Worm (Caenorhabditis elegans) whole organism, midembryonic: Measurements from ENCODE around the gene C13E3.1.

Experiments used
- T22C8.4 ChIP-seq: fragments of 200-800 bp; sonication (Bioruptor generic); IDR thresholded peaks from 2 replicates; pipeline ENCODE4 v1.3.6; 2022; ENCODE audit warnings: missing genetic modification characterization, missing compliant biosample characterization
- cog-1 ChIP-seq: sonication (generic microtip); optimal IDR thresholded peaks from 2 replicates; lab custom pipeline; 2016; ENCODE audit warnings: missing genetic modification characterization, missing compliant biosample characterization
- flt-1 ChIP-seq: fragments of 200-800 bp; sonication (Bioruptor generic); IDR thresholded peaks from 2 replicates; pipeline ENCODE4 v1.3.6; 2022; ENCODE audit warnings: missing genetic modification characterization, missing compliant biosample characterization
- klf-2 ChIP-seq: fragments of 200-800 bp; sonication (Bioruptor generic); conservative IDR thresholded peaks from 2 replicates; pipeline ENCODE4 v1.3.6; 2022; ENCODE audit warnings: missing genetic modification reagents, missing genetic modification characterization, missing compliant biosample characterization
- med-1 ChIP-seq: sonication (generic microtip); optimal IDR thresholded peaks from 2 replicates; lab custom pipeline; 2017; ENCODE audit warnings: missing genetic modification characterization, mild to moderate bottlenecking, missing compliant biosample characterization, antibody characterized with exemption, missing genetic modification reagents; ENCODE audit not compliant: insufficient read depth
- ref-1 ChIP-seq: fragments of 200-800 bp; sonication (Bioruptor generic); conservative IDR thresholded peaks from 2 replicates; pipeline ENCODE4 v1.3.6; 2022; ENCODE audit warnings: missing genetic modification reagents, missing genetic modification characterization, missing compliant biosample characterization
- tab-1 ChIP-seq: fragments of 200-800 bp; sonication (Bioruptor generic); IDR thresholded peaks from 2 replicates; pipeline ENCODE4 v1.3.6; 2022; ENCODE audit warnings: missing genetic modification characterization, missing compliant biosample characterization
- ztf-23 ChIP-seq: fragments of 200-800 bp; sonication (Bioruptor generic); IDR thresholded peaks from 2 replicates; pipeline ENCODE4 v1.3.6; 2022; ENCODE audit warnings: missing genetic modification reagents, missing genetic modification characterization, missing compliant biosample characterization

DNA sequence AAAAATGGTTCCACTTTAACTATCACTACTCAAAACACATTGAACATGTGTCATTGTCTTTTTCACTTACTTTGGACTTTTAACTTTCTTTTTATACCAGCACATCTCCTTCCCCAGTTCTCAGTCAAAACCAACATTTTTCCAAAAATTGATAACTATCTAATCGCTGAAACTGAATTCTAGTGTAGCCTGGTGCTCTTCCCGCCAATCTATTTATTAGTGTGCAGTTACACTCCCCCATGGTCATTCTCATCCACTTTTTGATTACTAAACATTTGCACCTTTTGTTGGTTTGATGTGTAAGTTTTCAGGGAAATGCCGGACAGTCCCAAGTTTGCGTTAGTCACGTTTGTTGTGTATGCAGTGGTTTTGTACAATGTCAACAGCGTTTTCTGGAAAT lies 41.3 kb downstream of the C13E3.1 start:
- TF ChIP-seq ref-1 (GFP tag; lab: Robert Waterston, UW) = no peak
- no peak for TF ChIP-seq tab-1
- TF ChIP-seq flt-1 (GFP tag; lab: Robert Waterston, UW) = no peak
- no peak for TF ChIP-seq klf-2 (GFP tag; lab: Robert Waterston, UW)
- TF ChIP-seq T22C8.4 = no peak
- TF ChIP-seq cog-1 = no peak
- TF ChIP-seq ztf-23 (GFP tag; lab: Robert Waterston, UW) = no peak
- TF ChIP-seq med-1 (GFP tag; lab: Kevin White, UChicago) = no peak
